Worm (Caenorhabditis elegans) whole organism, L4 larva: Measurements from ENCODE around the gene R11D1.2.

ENCODE experiments used
- R02D3.7 ChIP-seq: fragments of 150-350 bp; sonication (generic microtip); optimal IDR thresholded peaks from 3 replicates; lab custom pipeline; 2014; ENCODE audit warnings: missing biosample characterization, missing genetic modification characterization
- jun-1 ChIP-seq: fragments of 150-350 bp; optimal IDR thresholded peaks from 2 replicates; lab custom pipeline; 2014; ENCODE audit warnings: missing biosample characterization, missing genetic modification reagents, missing genetic modification characterization
- lin-13 ChIP-seq: fragments of 150-350 bp; optimal IDR thresholded peaks from 2 replicates; lab custom pipeline; 2014; ENCODE audit warnings: missing biosample characterization, missing genetic modification reagents, missing genetic modification characterization
- skn-1 ChIP-seq: fragments of 150-350 bp; optimal IDR thresholded peaks from 2 replicates; lab custom pipeline; 2014; ENCODE audit warnings: missing biosample characterization, missing genetic modification characterization
- unc-62 ChIP-seq, 3 experiments: fragments of 150-350 bp in 1 of 3; sonication (generic microtip); optimal IDR thresholded peaks in 2 of 3; peaks in 1 of 3; 1 replicate in 1 of 3; 2 replicates in 2 of 3; lab custom pipeline; 2014 to 2017; ENCODE audit warnings: missing biosample characterization in 3 of 3, missing genetic modification characterization in 3 of 3, missing genetic modification reagents in 3 of 3, missing genotype in 1 of 3

DNA sequence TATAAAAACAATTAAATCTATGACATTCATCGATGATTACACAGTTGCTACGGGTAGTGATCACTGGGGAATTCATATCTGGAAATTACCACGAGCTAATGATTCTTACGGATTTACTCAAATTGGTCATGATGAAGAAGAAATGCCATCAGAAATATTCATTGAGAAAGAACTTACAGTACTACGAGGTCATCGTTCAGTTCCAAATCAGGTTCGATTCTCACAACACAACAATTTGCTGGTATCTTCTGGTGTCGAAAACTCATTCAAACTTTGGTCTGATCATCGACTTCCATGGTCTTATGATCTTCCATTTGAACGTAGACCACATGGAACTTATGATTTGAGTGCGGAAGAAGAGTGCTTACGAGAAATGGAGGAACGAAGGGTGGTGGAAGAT lies 1.9 kb upstream of the R11D1.2 start:
- TF ChIP-seq R02D3.7 (tag; lab: Kevin White, UChicago) (no peak), jun-1 (tag; lab: Kevin White, UChicago) (no peak), unc-62 (GFP tag; optimal IDR thresholded peaks at IDR 0.05 in 1 of 2; lab: Kevin White, UChicago) (no peak), unc-62 (tag; optimal IDR thresholded peaks at IDR 0.05; lab: Kevin White, UChicago) (no peak), lin-13 (GFP tag; lab: Kevin White, UChicago) (no peak), skn-1 (tag; lab: Kevin White, UChicago) (no peak)
